Worm (Caenorhabditis elegans): ENCODE measurements around the gene Y43C5A.7.

Gene Y43C5A.7

ce11 chrIV:10252350-10252792, 24.7 kb upstream of the Y43C5A.7 start:
- TF ChIP-seq him-1 (tag; optimal IDR thresholded peaks at IDR 0.05), result peak; percentile 83
- TF ChIP-seq dao-5 (tag; optimal IDR thresholded peaks at IDR 0.05), result no peak
- peak; percentile 69 for TF ChIP-seq W03F9.2 (tag; optimal IDR thresholded peaks at IDR 0.05)

ce11 chrIV:10252886-10253639, 24.0 kb upstream of the Y43C5A.7 start:
- TF ChIP-seq dao-5 (tag; optimal IDR thresholded peaks at IDR 0.05) (no peak), W03F9.2 (tag; optimal IDR thresholded peaks at IDR 0.05) (no peak), him-1 (tag; optimal IDR thresholded peaks at IDR 0.05) (no peak)

- no peak for TF ChIP-seq him-1 (tag; optimal IDR thresholded peaks at IDR 0.05)
- no peak for TF ChIP-seq W03F9.2 (tag; optimal IDR thresholded peaks at IDR 0.05)
- TF ChIP-seq dao-5 (tag; optimal IDR thresholded peaks at IDR 0.05), result no peak
Observed at ce11 chrIV:10259557-10259956, 17.5 kb upstream of the Y43C5A.7 start, which contains the start of gene F01G10.9. Gene F01G10.9 (minus strand): TSS chrIV:10259657.

ce11 chrIV:10261061-10261460, 16.0 kb upstream of the Y43C5A.7 start:
- no peak for TF ChIP-seq him-1 (tag; optimal IDR thresholded peaks at IDR 0.05)
- no peak for TF ChIP-seq dao-5 (tag; optimal IDR thresholded peaks at IDR 0.05)
- no peak for TF ChIP-seq W03F9.2 (tag; optimal IDR thresholded peaks at IDR 0.05)

- TF ChIP-seq him-1 (tag; optimal IDR thresholded peaks at IDR 0.05) (no peak), W03F9.2 (tag; optimal IDR thresholded peaks at IDR 0.05) (no peak), dao-5 (tag; optimal IDR thresholded peaks at IDR 0.05) (no peak)
Observed at ce11 chrIV:10269137-10269933, 7.7 kb upstream of the Y43C5A.7 start, which contains the start of the genes nspd-7 and Y43C5A.2. Gene nspd-7 (minus strand): TSS chrIV:10269187. Gene Y43C5A.2 (plus strand): TSS chrIV:10269883.

- TF ChIP-seq dao-5 (tag; optimal IDR thresholded peaks at IDR 0.05) (no peak), him-1 (tag; optimal IDR thresholded peaks at IDR 0.05) (no peak), W03F9.2 (tag; optimal IDR thresholded peaks at IDR 0.05) (no peak)
Observed at ce11 chrIV:10273360-10273759, 3.7 kb upstream of the Y43C5A.7 start.

ce11 chrIV:10273781-10274313, 3.2 kb upstream of the Y43C5A.7 start, which contains the start of gene Y43C5A.3:
Gene Y43C5A.3 (plus strand): TSS chrIV:10274036.
- no peak for TF ChIP-seq W03F9.2 (tag; optimal IDR thresholded peaks at IDR 0.05)
- TF ChIP-seq him-1 (tag; optimal IDR thresholded peaks at IDR 0.05), result no peak
- no peak for TF ChIP-seq dao-5 (tag; optimal IDR thresholded peaks at IDR 0.05)

ce11 chrIV:10275050-10275449, 2.0 kb upstream of the Y43C5A.7 start:
- TF ChIP-seq W03F9.2 (tag; optimal IDR thresholded peaks at IDR 0.05) (no peak), dao-5 (tag; optimal IDR thresholded peaks at IDR 0.05) (no peak), him-1 (tag; optimal IDR thresholded peaks at IDR 0.05) (no peak)

ce11 chrIV:10277716-10278115, 656 bp downstream of the Y43C5A.7 start, which contains the start of gene Y43C5A.4:
Gene Y43C5A.4 (plus strand): TSS chrIV:10278016.
- TF ChIP-seq dao-5 (tag; optimal IDR thresholded peaks at IDR 0.05) (no peak), him-1 (tag; optimal IDR thresholded peaks at IDR 0.05) (no peak), W03F9.2 (tag; optimal IDR thresholded peaks at IDR 0.05) (no peak)

- TF ChIP-seq W03F9.2 (tag; optimal IDR thresholded peaks at IDR 0.05) (no peak), him-1 (tag; optimal IDR thresholded peaks at IDR 0.05) (no peak), dao-5 (tag; optimal IDR thresholded peaks at IDR 0.05) (no peak)
Observed at ce11 chrIV:10281482-10281881, 4.4 kb downstream of the Y43C5A.7 start, which contains the start of gene thk-1. Gene thk-1 (minus strand): TSS chrIV:10281582.

ce11 chrIV:10284194-10284910, 7.3 kb downstream of the Y43C5A.7 start, which contains the start of gene rad-51:
Gene rad-51 (minus strand): TSS chrIV:10284244.
- no peak for TF ChIP-seq dao-5 (tag; optimal IDR thresholded peaks at IDR 0.05)
- no peak for TF ChIP-seq W03F9.2 (tag; optimal IDR thresholded peaks at IDR 0.05)
- no peak for TF ChIP-seq him-1 (tag; optimal IDR thresholded peaks at IDR 0.05)

ce11 chrIV:10285328-10285727, 8.3 kb downstream of the Y43C5A.7 start:
- TF ChIP-seq W03F9.2 (tag; optimal IDR thresholded peaks at IDR 0.05) (no peak), him-1 (tag; optimal IDR thresholded peaks at IDR 0.05) (no peak), dao-5 (tag; optimal IDR thresholded peaks at IDR 0.05) (no peak)

- TF ChIP-seq him-1 (tag; optimal IDR thresholded peaks at IDR 0.05) (no peak), dao-5 (tag; optimal IDR thresholded peaks at IDR 0.05) (no peak), W03F9.2 (tag; optimal IDR thresholded peaks at IDR 0.05) (no peak)
Observed at ce11 chrIV:10286655-10287054, 9.6 kb downstream of the Y43C5A.7 start, which contains the start of gene ebax-1. Gene ebax-1 (plus strand): TSS chrIV:10286955.

Data from whole organism, L4/young adult.